Worm (Caenorhabditis elegans): Measurements from ENCODE around the gene cyn-3.
"Not testable (repeated sequence)": the region's sequence is repeated elsewhere in the genome, so short reads cannot be mapped to it uniquely, and the experiment has no call there.

DNA sequence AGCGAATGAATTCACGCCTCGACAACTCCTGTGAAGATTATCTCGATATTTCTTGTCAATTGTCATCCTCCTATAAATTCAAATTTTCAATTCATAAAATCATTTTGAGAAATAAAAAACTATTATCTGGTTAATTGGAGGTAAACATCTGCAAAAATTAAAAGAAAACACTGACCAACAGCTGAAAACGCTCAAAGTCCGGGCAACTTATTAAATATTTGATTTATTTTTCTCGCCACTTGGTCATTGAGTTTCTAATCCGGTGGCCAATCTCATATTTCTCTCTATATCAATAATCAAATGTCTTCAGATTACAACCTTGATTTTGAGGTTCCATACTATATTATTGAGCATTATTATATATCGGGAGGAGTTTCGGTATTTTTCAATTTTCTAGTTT, 22.1 kb downstream of the cyn-3 start, which contains the start of gene sri-24:
- not testable (repeated sequence) for TF ChIP-seq repo-1 (tag; optimal IDR thresholded peaks at IDR 0.05); snpc-4 (GFP tag; optimal IDR thresholded peaks at IDR 0.05); snpc-4 (tag; optimal IDR thresholded peaks at IDR 0.05); zfh-2 (GFP tag; conservative IDR thresholded peaks at IDR 0.05); Y56A3A.18 (GFP tag; IDR thresholded peaks at IDR 0.05); ceh-91 (GFP tag; IDR thresholded peaks at IDR 0.05); F37B4.10 (GFP tag; IDR thresholded peaks at IDR 0.05)

All from whole organism, young adult.